Fruit fly (Drosophila melanogaster) whole organism, wandering third instar larva: ENCODE data around the gene Nhe2.

Experiments
- Abd-B ChIP-seq: fragments of >200 bp; optimal IDR thresholded peaks from 2 replicates; lab custom pipeline; 2017; ENCODE audit warnings: missing biosample characterization, missing genetic modification characterization
- CG32264 ChIP-seq: fragments of 200-800 bp; sonication (Bioruptor generic); optimal IDR thresholded peaks from 2 replicates; lab custom pipeline; 2016; ENCODE audit warnings: missing biosample characterization, missing genetic modification characterization
- CG9705 ChIP-seq: fragments of 200-800 bp; sonication (Bioruptor generic); optimal IDR thresholded peaks from 2 replicates; lab custom pipeline; 2018; ENCODE audit warnings: missing biosample characterization, mild to moderate bottlenecking, missing genetic modification characterization
- CrebA ChIP-seq: fragments of 200-800 bp; sonication (Bioruptor generic); optimal IDR thresholded peaks from 2 replicates; lab custom pipeline; 2016; ENCODE audit warnings: missing biosample characterization, mild to moderate bottlenecking, missing genetic modification characterization, borderline replicate concordance
- Dfd ChIP-seq: fragments of >200 bp; optimal IDR thresholded peaks from 2 replicates; lab custom pipeline; 2017; ENCODE audit warnings: missing biosample characterization, missing genetic modification characterization
- GATAd ChIP-seq: sonication (Bioruptor generic); optimal IDR thresholded peaks from 2 replicates; lab custom pipeline; 2016; ENCODE audit warnings: missing biosample characterization, missing genetic modification characterization
- Hnf4 ChIP-seq: fragments of 200-800 bp; sonication (Bioruptor generic); optimal IDR thresholded peaks from 2 replicates; lab custom pipeline; 2016; ENCODE audit warnings: missing biosample characterization, mild to moderate bottlenecking, missing genetic modification characterization
- Hr78 ChIP-seq: fragments of >200 bp; optimal IDR thresholded peaks from 2 replicates; lab custom pipeline; 2017; ENCODE audit warnings: missing biosample characterization, missing genetic modification characterization
- Hr83 ChIP-seq: fragments of 200-300 bp; sonication (Bioruptor generic); optimal IDR thresholded peaks from 2 replicates; lab custom pipeline; 2016; ENCODE audit warnings: missing biosample characterization, mild to moderate bottlenecking, missing genetic modification characterization, moderate library complexity; ENCODE audit not compliant: poor library complexity, severe bottlenecking
- Jra ChIP-seq: sonication (Bioruptor generic); optimal IDR thresholded peaks from 2 replicates; lab custom pipeline; 2016; ENCODE audit warnings: missing biosample characterization, missing genetic modification characterization
- Mio ChIP-seq: sonication (Bioruptor generic); optimal IDR thresholded peaks from 2 replicates; lab custom pipeline; 2016; ENCODE audit warnings: missing biosample characterization, missing genetic modification characterization
- N ChIP-seq: fragments of >200 bp; optimal IDR thresholded peaks from 2 replicates; lab custom pipeline; 2018; ENCODE audit warnings: missing biosample characterization, missing external identifiers, missing genetic modification characterization
- Rel ChIP-seq, 2 experiments: fragments of 200-800 bp; sonication (Bioruptor generic) in 1 of 2; optimal IDR thresholded peaks; 2 replicates in 1 of 2; 3 replicates in 1 of 2; lab custom pipeline; 2016 to 2019; ENCODE audit warnings: mild to moderate bottlenecking in 2 of 2, missing biosample characterization in 2 of 2, missing genetic modification characterization in 2 of 2, moderate library complexity in 1 of 2
- Vsx2 ChIP-seq: fragments of 200-300, 225-300 bp; sonication (Bioruptor generic); optimal IDR thresholded peaks from 2 replicates; lab custom pipeline; 2018; ENCODE audit warnings: missing biosample characterization, missing genetic modification characterization; ENCODE audit not compliant: partially characterized antibody
- brk ChIP-seq: fragments of 200-800 bp; sonication (Bioruptor generic); optimal IDR thresholded peaks from 2 replicates; lab custom pipeline; 2016; ENCODE audit warnings: missing biosample characterization, mild to moderate bottlenecking, missing genetic modification characterization
- dmrt93B ChIP-seq: fragments of 200-800 bp; sonication (Bioruptor generic); optimal IDR thresholded peaks from 2 replicates; lab custom pipeline; 2018; ENCODE audit warnings: missing biosample characterization, mild to moderate bottlenecking, missing genetic modification characterization
- dsf ChIP-seq: sonication (Bioruptor generic); optimal IDR thresholded peaks from 2 replicates; lab custom pipeline; 2016; ENCODE audit warnings: missing biosample characterization, missing genetic modification characterization, borderline replicate concordance
- foxo ChIP-seq, 2 experiments: fragments of 200-800 bp; sonication (Bioruptor generic); optimal IDR thresholded peaks; 2 replicates in 1 of 2; 3 replicates in 1 of 2; lab custom pipeline; 2016 to 2017; ENCODE audit warnings: missing biosample characterization in 2 of 2, missing genetic modification characterization in 2 of 2
- fru ChIP-seq: fragments of 200-800 bp; sonication (Bioruptor generic); optimal IDR thresholded peaks from 3 replicates; lab custom pipeline; 2016; ENCODE audit warnings: missing biosample characterization, mild to moderate bottlenecking, missing genetic modification characterization
- h ChIP-seq: fragments of 200-800 bp; sonication (Bioruptor generic); optimal IDR thresholded peaks from 3 replicates; lab custom pipeline; 2016; ENCODE audit warnings: missing biosample characterization, mild to moderate bottlenecking, missing genetic modification characterization
- jim ChIP-seq: fragments of 175-275, 200-325 bp; sonication (Bioruptor generic); optimal IDR thresholded peaks from 2 replicates; lab custom pipeline; 2016; ENCODE audit warnings: missing biosample characterization, mild to moderate bottlenecking, missing genetic modification characterization
- lola ChIP-seq: fragments of >200 bp; optimal IDR thresholded peaks from 2 replicates; lab custom pipeline; 2017; ENCODE audit warnings: missing biosample characterization, missing genetic modification characterization
- pan ChIP-seq: fragments of >200 bp; optimal IDR thresholded peaks from 2 replicates; lab custom pipeline; 2017
- rgr ChIP-seq: fragments of 200-800 bp; sonication (Bioruptor generic); optimal IDR thresholded peaks from 3 replicates; lab custom pipeline; 2016; ENCODE audit warnings: missing biosample characterization, mild to moderate bottlenecking, missing genetic modification characterization
- sage ChIP-seq: fragments of 200-800 bp; sonication (Bioruptor generic); optimal IDR thresholded peaks from 2 replicates; lab custom pipeline; 2016; ENCODE audit warnings: missing biosample characterization, mild to moderate bottlenecking, missing genetic modification characterization
- sv ChIP-seq: fragments of 200-800 bp; sonication (Bioruptor generic); optimal IDR thresholded peaks from 3 replicates; lab custom pipeline; 2016; ENCODE audit warnings: missing biosample characterization, missing genetic modification characterization
- tai ChIP-seq: sonication (Bioruptor generic); optimal IDR thresholded peaks from 2 replicates; lab custom pipeline; 2016; ENCODE audit warnings: missing biosample characterization, missing genetic modification characterization
- usp ChIP-seq: fragments of >200 bp; optimal IDR thresholded peaks from 2 replicates; lab custom pipeline; 2017; ENCODE audit warnings: missing biosample characterization, missing genetic modification characterization
- woc ChIP-seq: sonication (Bioruptor generic); optimal IDR thresholded peaks from 2 replicates; lab custom pipeline; 2016; ENCODE audit warnings: missing biosample characterization, mild to moderate bottlenecking, missing genetic modification characterization

Nhe2 gene

DNA sequence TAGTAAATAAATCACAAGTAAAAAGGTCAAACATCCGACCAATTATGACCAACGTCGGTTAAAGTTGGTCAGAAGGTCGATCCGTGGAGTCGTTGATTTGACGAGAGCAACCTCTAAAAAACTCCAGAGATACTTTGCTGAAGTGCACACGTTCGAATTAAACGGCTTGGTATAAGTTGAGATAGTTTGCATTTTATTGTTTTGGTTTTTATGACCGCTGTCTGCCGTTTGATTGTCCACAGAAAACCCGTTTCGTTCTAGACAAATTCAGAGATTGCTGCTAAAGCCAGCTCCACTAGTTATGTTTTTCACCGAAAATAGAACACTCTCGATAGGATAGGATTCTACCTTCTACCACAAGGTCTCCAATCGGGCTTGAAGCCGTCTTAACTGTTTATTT, 30.6 kb upstream of the Nhe2 start:
- TF ChIP-seq lola (GFP tag; lab: Kevin White, UChicago) (no peak), Dfd (GFP tag; lab: Kevin White, UChicago) (no peak), dmrt93B (GFP tag; lab: Kevin White, UChicago) (no peak), Hr83 (GFP tag; lab: Kevin White, UChicago) (no peak), CG9705 (GFP tag; lab: Kevin White, UChicago) (no peak), Rel (GFP tag; optimal IDR thresholded peaks at IDR 0.05; lab: Kevin White, UChicago) (no peak), Rel (tag; optimal IDR thresholded peaks at IDR 0.05; lab: Kevin White, UChicago) (no peak)

DNA sequence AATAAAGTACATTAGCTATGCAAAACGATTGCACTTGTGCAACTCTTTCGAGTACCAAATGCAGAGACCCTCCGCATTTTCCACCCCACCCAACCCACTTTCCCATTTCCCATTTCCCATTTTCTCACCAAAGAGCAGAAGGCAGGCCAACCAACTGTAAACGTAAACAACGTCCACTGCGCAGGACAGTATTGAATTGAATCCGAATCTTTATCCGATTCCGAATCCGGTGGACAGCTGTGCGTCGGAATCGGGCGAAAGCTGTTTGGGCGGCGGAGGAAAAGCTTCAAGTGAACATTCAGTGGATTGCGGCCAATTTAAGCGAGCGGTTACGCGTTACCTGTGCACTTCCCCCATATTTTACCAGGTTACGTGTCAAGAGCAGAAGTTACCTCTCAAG, 29.3 kb upstream of the Nhe2 start, which contains the start of gene tadr:
TSS of gene tadr (plus strand) at position 301 of the 400 bp plus-strand sequence.
- TF ChIP-seq Vsx2 (GFP tag; lab: Kevin White, UChicago) (peak; percentile 16), dsf (no peak)

DNA sequence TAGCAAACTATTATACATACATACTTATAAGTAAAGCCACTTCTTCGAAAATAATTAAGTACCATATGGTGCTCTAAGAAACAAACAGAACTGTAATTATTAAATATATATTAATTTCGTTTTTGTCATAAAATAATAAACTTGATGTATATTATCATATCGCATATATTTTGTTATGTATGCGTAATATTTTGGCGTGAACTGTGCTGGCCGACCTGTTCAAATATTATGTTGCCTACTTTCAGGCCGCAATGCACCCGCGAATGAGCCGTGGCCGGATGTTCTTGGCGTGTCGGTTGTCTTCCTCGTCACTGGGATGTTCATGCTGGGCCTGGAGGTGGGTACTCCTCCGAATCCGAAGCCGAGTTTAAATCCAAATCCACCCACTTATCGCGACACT, 26.5 kb upstream of the Nhe2 start:
- no peak for TF ChIP-seq h
- TF ChIP-seq dmrt93B (GFP tag; lab: Kevin White, UChicago): no peak
- no peak for TF ChIP-seq woc (GFP tag; lab: Kevin White, UChicago)
- TF ChIP-seq lola (GFP tag; lab: Kevin White, UChicago): no peak
- TF ChIP-seq sv (GFP tag; lab: Kevin White, UChicago): no peak
- no peak for TF ChIP-seq jim (GFP tag; lab: Kevin White, UChicago)
- TF ChIP-seq Hr83 (GFP tag; lab: Kevin White, UChicago): no peak
- TF ChIP-seq sage: no peak
- TF ChIP-seq foxo (GFP tag; optimal IDR thresholded peaks at IDR 0.05; lab: Kevin White, UChicago): no peak

DNA sequence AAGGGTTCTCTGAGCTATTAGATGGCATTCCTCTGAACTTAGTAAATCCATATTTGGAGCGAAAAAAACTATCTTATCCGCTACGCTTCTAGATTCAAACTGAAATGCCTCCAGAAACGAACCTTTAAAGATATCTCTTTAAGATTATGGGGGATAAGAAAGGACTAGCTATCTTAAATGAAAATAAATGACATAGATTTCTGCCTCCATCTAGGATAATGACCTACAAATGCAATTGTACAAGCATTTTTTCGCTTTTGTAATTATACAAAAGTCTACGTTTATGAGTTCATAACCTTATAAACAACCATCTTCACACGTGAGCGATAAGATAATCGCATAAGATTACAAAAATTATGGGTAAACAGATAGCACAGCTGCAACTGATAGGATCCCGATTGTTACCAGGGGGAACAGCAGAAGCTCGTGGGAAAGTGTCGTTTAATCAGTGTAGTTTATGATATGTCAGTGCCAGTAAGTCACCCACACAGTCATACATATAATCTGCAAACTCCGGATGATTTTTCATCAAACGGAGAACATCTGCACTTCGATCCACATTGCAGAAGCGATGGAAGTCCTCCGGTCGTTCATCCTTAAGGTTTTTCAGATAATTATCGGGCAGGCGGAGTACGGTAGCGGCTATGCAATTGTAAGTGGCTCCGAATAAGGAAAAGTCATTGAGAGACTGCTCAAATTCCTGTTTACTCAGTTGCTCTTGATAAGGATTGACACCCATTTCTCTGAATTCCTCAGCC, 21.7 kb upstream of the Nhe2 start, which contains the start of gene CG33511:
TSS of gene CG33511 (minus strand) at position 51 of the 758 bp plus-strand sequence.
- no peak for TF ChIP-seq pan (lab: Kevin White, UChicago)
- no peak for TF ChIP-seq fru (GFP tag; lab: Kevin White, UChicago)
- TF ChIP-seq sv (GFP tag; lab: Kevin White, UChicago): no peak
- TF ChIP-seq Hnf4: no peak
- TF ChIP-seq CrebA (GFP tag; lab: Kevin White, UChicago): no peak
- TF ChIP-seq dsf: no peak
- no peak for TF ChIP-seq Jra
- no peak for TF ChIP-seq brk (GFP tag; lab: Kevin White, UChicago)
- TF ChIP-seq N (GFP tag; lab: Kevin White, UChicago): no peak
- TF ChIP-seq Hr83 (GFP tag; lab: Kevin White, UChicago): no peak
- no peak for TF ChIP-seq CG9705 (GFP tag; lab: Kevin White, UChicago)
- no peak for TF ChIP-seq dmrt93B (GFP tag; lab: Kevin White, UChicago)
- TF ChIP-seq Hr78 (GFP tag; lab: Kevin White, UChicago): no peak
- TF ChIP-seq woc (GFP tag; lab: Kevin White, UChicago): no peak
- TF ChIP-seq Mio (GFP tag; lab: Kevin White, UChicago): no peak
- no peak for TF ChIP-seq lola (GFP tag; lab: Kevin White, UChicago)

DNA sequence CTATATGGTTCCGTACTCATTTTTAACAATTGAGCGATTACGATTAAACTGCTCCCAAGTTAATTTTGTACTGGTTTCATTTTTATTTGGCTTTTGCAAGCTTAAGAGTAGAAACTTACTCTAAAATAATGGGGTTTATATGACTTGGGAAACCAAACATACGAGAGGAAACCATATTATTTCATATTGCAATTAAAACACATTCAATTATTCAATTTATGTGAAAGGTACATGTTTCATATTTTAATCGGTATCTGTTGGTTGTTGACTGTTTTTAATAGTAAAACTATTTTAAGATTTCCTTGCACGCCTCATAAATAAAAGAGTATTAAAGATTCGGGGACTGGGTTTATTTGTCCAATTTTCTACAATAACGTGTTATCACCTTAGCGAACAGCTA, 20.1 kb upstream of the Nhe2 start, which contains the start of gene CG33510:
TSS of gene CG33510 (minus strand) at position 59 of the 400 bp plus-strand sequence.
- TF ChIP-seq h (peak; percentile 31), fru (GFP tag; lab: Kevin White, UChicago) (peak; percentile 57), usp (GFP tag; lab: Kevin White, UChicago) (no peak), rgr (GFP tag; lab: Kevin White, UChicago) (peak; percentile 6), foxo (GFP tag; optimal IDR thresholded peaks at IDR 0.05; lab: Kevin White, UChicago) (peak in 1 of 2 experiments; percentile 20), jim (GFP tag; lab: Kevin White, UChicago) (no peak), CG32264 (GFP tag; lab: Kevin White, UChicago) (no peak)

DNA sequence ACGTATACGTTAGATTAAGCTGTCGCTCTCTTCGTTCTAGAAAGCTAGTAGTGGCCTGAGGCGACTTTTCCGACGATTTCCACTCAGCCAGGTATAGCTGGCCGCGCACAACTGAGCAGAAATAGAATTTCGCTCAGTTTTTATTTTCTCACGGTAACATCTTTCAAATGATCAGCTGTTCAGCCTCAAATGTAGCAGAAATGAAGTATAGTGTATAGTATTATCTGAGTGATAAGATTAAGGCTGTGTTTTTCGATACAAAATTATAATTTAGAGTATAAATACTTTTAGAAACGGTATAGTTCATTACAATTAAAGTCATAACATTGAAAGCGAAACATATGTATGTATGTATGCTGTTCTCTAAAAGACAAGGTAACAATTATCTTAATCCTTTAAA, 18.0 kb upstream of the Nhe2 start, which contains the start of gene CG33509:
TSS of gene CG33509 (minus strand) at position 101 of the 400 bp plus-strand sequence.
- TF ChIP-seq Mio (GFP tag; lab: Kevin White, UChicago) (no peak), usp (GFP tag; lab: Kevin White, UChicago) (no peak), GATAd (GFP tag; lab: Kevin White, UChicago) (no peak), rgr (GFP tag; lab: Kevin White, UChicago) (no peak), Vsx2 (GFP tag; lab: Kevin White, UChicago) (no peak), Hnf4 (no peak), woc (GFP tag; lab: Kevin White, UChicago) (no peak), tai (GFP tag; lab: Kevin White, UChicago) (no peak), fru (GFP tag; lab: Kevin White, UChicago) (no peak), CG32264 (GFP tag; lab: Kevin White, UChicago) (no peak), foxo (GFP tag; optimal IDR thresholded peaks at IDR 0.05; lab: Kevin White, UChicago) (no peak), N (GFP tag; lab: Kevin White, UChicago) (no peak), Abd-B (GFP tag; lab: Kevin White, UChicago) (no peak), CG9705 (GFP tag; lab: Kevin White, UChicago) (no peak), Rel (GFP tag; optimal IDR thresholded peaks at IDR 0.05; lab: Kevin White, UChicago) (no peak), Rel (tag; optimal IDR thresholded peaks at IDR 0.05; lab: Kevin White, UChicago) (no peak), brk (GFP tag; lab: Kevin White, UChicago) (no peak), Jra (no peak), dmrt93B (GFP tag; lab: Kevin White, UChicago) (no peak)
